Worm (Caenorhabditis elegans) whole organism, L4 larva: ENCODE measurements around the gene rde-12.
A peak's percentile ranks its signal among the peaks of the same experiment; 100 is the strongest.

Experiments
- F10B5.3 ChIP-seq: sonication (generic microtip); optimal IDR thresholded peaks from 2 replicates; lab custom pipeline; 2016; ENCODE audit warnings: mild to moderate bottlenecking, missing genetic modification characterization, missing compliant biosample characterization
- F26F4.8 ChIP-seq: fragments of 200-800 bp; sonication (Bioruptor generic); conservative IDR thresholded peaks from 2 replicates; pipeline ENCODE4 v1.3.6; 2022; ENCODE audit warnings: missing genetic modification characterization, missing compliant biosample characterization
- F49E8.2 ChIP-seq: sonication (generic microtip); optimal IDR thresholded peaks from 2 replicates; lab custom pipeline; 2016; ENCODE audit warnings: missing compliant biosample characterization, mild to moderate bottlenecking, missing genetic modification characterization, borderline replicate concordance
- R02D3.7 ChIP-seq: fragments of 150-350 bp; sonication (generic microtip); optimal IDR thresholded peaks from 3 replicates; lab custom pipeline; 2014; ENCODE audit warnings: missing biosample characterization, missing genetic modification characterization
- Y105C5A.15 ChIP-seq: fragments of 200-800 bp; sonication (Bioruptor generic); IDR thresholded peaks from 2 replicates; pipeline ENCODE4 v1.3.6; 2022; ENCODE audit warnings: missing genetic modification characterization, missing compliant biosample characterization
- Y5F2A.4 ChIP-seq: fragments of 200-800 bp; sonication (Bioruptor generic); optimal IDR thresholded peaks from 2 replicates; lab custom pipeline; 2018; ENCODE audit warnings: mild to moderate bottlenecking, missing genetic modification characterization, missing compliant biosample characterization
- Y75B8A.6 ChIP-seq: fragments of 200-800 bp; sonication (Bioruptor generic); IDR thresholded peaks from 2 replicates; pipeline ENCODE4 v1.3.6; 2022; ENCODE audit warnings: missing genetic modification reagents, missing genetic modification characterization, missing compliant biosample characterization
- aha-1 ChIP-seq: fragments of 150-350 bp; peaks from one replicate; lab custom pipeline; 2014; ENCODE audit warnings: missing biosample characterization, missing genetic modification characterization
- aly-2 ChIP-seq: sonication (generic microtip); optimal IDR thresholded peaks from 2 replicates; lab custom pipeline; 2018; ENCODE audit warnings: missing biosample characterization, missing genetic modification characterization
- arid-1 ChIP-seq: fragments of 200-800 bp; sonication (Bioruptor generic); conservative IDR thresholded peaks from 2 replicates; pipeline ENCODE4 v1.3.6; 2022; ENCODE audit warnings: missing genetic modification reagents, missing genetic modification characterization, missing compliant biosample characterization
- attf-4 ChIP-seq: sonication (generic microtip); optimal IDR thresholded peaks from 3 replicates; lab custom pipeline; 2017; ENCODE audit warnings: missing biosample characterization, missing genetic modification characterization
- ceh-20 ChIP-seq: fragments of 200-800 bp; sonication (Bioruptor generic); IDR thresholded peaks from 2 replicates; pipeline ENCODE4 v1.3.6; 2022; ENCODE audit warnings: missing genetic modification reagents, missing genetic modification characterization, missing compliant biosample characterization
- ceh-82 ChIP-seq: sonication (generic microtip); optimal IDR thresholded peaks from 2 replicates; lab custom pipeline; 2017; ENCODE audit warnings: missing biosample characterization, missing genetic modification characterization
- ces-1 ChIP-seq: fragments of 150-350 bp; sonication (generic microtip); optimal IDR thresholded peaks from 4 replicates; lab custom pipeline; 2014; ENCODE audit warnings: missing biosample characterization, missing genetic modification reagents, missing genetic modification characterization
- daf-19 ChIP-seq: fragments of 200-800 bp; sonication (Bioruptor generic); conservative IDR thresholded peaks from 2 replicates; pipeline ENCODE4 v1.3.6; 2022; ENCODE audit warnings: missing genetic modification characterization, missing compliant biosample characterization
- dmd-6 ChIP-seq: fragments of 200-800 bp; sonication (Bioruptor generic); IDR thresholded peaks from 2 replicates; pipeline ENCODE4 v1.3.6; 2022; ENCODE audit warnings: missing genetic modification reagents, missing genetic modification characterization, missing compliant biosample characterization
- dmd-8 ChIP-seq: fragments of 200-800 bp; sonication (Bioruptor generic); IDR thresholded peaks from 2 replicates; pipeline ENCODE4 v1.3.6; 2022; ENCODE audit warnings: missing genetic modification characterization, missing compliant biosample characterization
- dpl-1 ChIP-seq: fragments of 150-350 bp; optimal IDR thresholded peaks from 2 replicates; lab custom pipeline; 2014; ENCODE audit warnings: missing biosample characterization, missing genetic modification reagents, missing genetic modification characterization
- dve-1 ChIP-seq: sonication (generic microtip); optimal IDR thresholded peaks from 2 replicates; lab custom pipeline; 2017; ENCODE audit warnings: antibody characterized with exemption, mild to moderate bottlenecking, missing genetic modification characterization, missing compliant biosample characterization; ENCODE audit not compliant: insufficient read depth
- egl-43 ChIP-seq: fragments of 200-800 bp; sonication (Bioruptor generic); IDR thresholded peaks from 2 replicates; pipeline ENCODE4 v1.3.6; 2022; ENCODE audit warnings: missing genetic modification reagents, missing genetic modification characterization, missing compliant biosample characterization
- fkh-10 ChIP-seq: fragments of 150-350 bp; optimal IDR thresholded peaks from 2 replicates; lab custom pipeline; 2014; ENCODE audit warnings: missing biosample characterization, missing genetic modification reagents, missing genetic modification characterization
- hif-1 ChIP-seq, 2 experiments: sonication (generic microtip); optimal IDR thresholded peaks; 2 replicates each; lab custom pipeline; 2016 to 2017; ENCODE audit warnings: missing compliant biosample characterization in 2 of 2, missing genetic modification characterization in 2 of 2, missing genetic modification reagents in 2 of 2, missing genotype in 2 of 2, mild to moderate bottlenecking in 1 of 2
- hlh-30 ChIP-seq: sonication (generic microtip); optimal IDR thresholded peaks from 2 replicates; lab custom pipeline; 2017; ENCODE audit warnings: antibody characterized with exemption, mild to moderate bottlenecking, missing genetic modification characterization, missing compliant biosample characterization; ENCODE audit not compliant: insufficient read depth
- lim-7 ChIP-seq: fragments of 200-800 bp; sonication (Bioruptor generic); IDR thresholded peaks from 2 replicates; pipeline ENCODE4 v1.3.6; 2022; ENCODE audit warnings: missing genetic modification characterization, missing compliant biosample characterization
- lin-13 ChIP-seq: fragments of 150-350 bp; optimal IDR thresholded peaks from 2 replicates; lab custom pipeline; 2014; ENCODE audit warnings: missing biosample characterization, missing genetic modification reagents, missing genetic modification characterization
- lin-15B ChIP-seq: fragments of 150-350 bp; sonication (generic microtip); optimal IDR thresholded peaks from 3 replicates; lab custom pipeline; 2014; ENCODE audit warnings: missing biosample characterization, missing genetic modification characterization
- lin-38 ChIP-seq: fragments of 200-800 bp; sonication (Bioruptor generic); IDR thresholded peaks from 2 replicates; pipeline ENCODE4 v1.3.6; 2022; ENCODE audit warnings: missing genetic modification reagents, missing genetic modification characterization, missing compliant biosample characterization
- lin-39 ChIP-seq: fragments of 150-350 bp; optimal IDR thresholded peaks from 2 replicates; lab custom pipeline; 2014; ENCODE audit warnings: missing biosample characterization, missing genetic modification reagents, missing genetic modification characterization
- lsy-2 ChIP-seq, 2 experiments: fragments of 150-350 bp in 1 of 2; sonication (generic microtip) in 1 of 2; optimal IDR thresholded peaks; 2 replicates each; lab custom pipeline; 2014 to 2017; ENCODE audit warnings: missing biosample characterization in 2 of 2, missing genetic modification characterization in 2 of 2
- madf-9 ChIP-seq: fragments of 200-800 bp; sonication (Bioruptor generic); conservative IDR thresholded peaks from 2 replicates; pipeline ENCODE4 v1.3.6; 2022; ENCODE audit warnings: missing genetic modification reagents, missing genetic modification characterization, missing compliant biosample characterization
- mdl-1 ChIP-seq, 2 experiments: fragments of 150-350 bp in 1 of 2; sonication (generic microtip) in 1 of 2; optimal IDR thresholded peaks; 2 replicates each; lab custom pipeline; 2014 to 2017; ENCODE audit warnings: missing biosample characterization in 2 of 2, missing genetic modification characterization in 2 of 2
- mep-1 ChIP-seq: fragments of 150-350 bp; sonication (generic microtip); optimal IDR thresholded peaks from 3 replicates; lab custom pipeline; 2014; ENCODE audit warnings: missing biosample characterization, missing genetic modification characterization
- mes-2 ChIP-seq: sonication (generic microtip); optimal IDR thresholded peaks from 2 replicates; lab custom pipeline; 2016; ENCODE audit warnings: missing genotype, mild to moderate bottlenecking, missing genetic modification characterization, missing compliant biosample characterization; ENCODE audit not compliant: poor library complexity, severe bottlenecking
- mxl-3 ChIP-seq: fragments of 200-800 bp; sonication (Bioruptor generic); optimal IDR thresholded peaks from 2 replicates; lab custom pipeline; 2018; ENCODE audit warnings: mild to moderate bottlenecking, missing genetic modification characterization, missing compliant biosample characterization
- nhr-102 ChIP-seq: sonication (generic microtip); optimal IDR thresholded peaks from 2 replicates; lab custom pipeline; 2016; ENCODE audit warnings: mild to moderate bottlenecking, missing genetic modification characterization, moderate library complexity, missing compliant biosample characterization
- nhr-11 ChIP-seq: fragments of 150-350 bp; optimal IDR thresholded peaks from 2 replicates; lab custom pipeline; 2014; ENCODE audit warnings: missing biosample characterization, missing genetic modification characterization
- nhr-111 ChIP-seq: fragments of 200-800 bp; sonication (Bioruptor generic); optimal IDR thresholded peaks from 2 replicates; lab custom pipeline; 2018; ENCODE audit warnings: mild to moderate bottlenecking, missing genetic modification characterization, missing compliant biosample characterization
- pha-4 ChIP-seq, 2 experiments: fragments of 150-350 bp in 1 of 2; fragments of 200-800 bp in 1 of 2; sonication (Bioruptor generic) in 1 of 2; IDR thresholded peaks in 1 of 2; optimal IDR thresholded peaks in 1 of 2; 2 replicates each; pipeline versions ENCODE4 v1.3.6 to Lab custom; 2014 to 2022; ENCODE audit warnings: missing genetic modification characterization in 2 of 2, missing genetic modification reagents in 2 of 2, missing biosample characterization in 1 of 2, missing compliant biosample characterization in 1 of 2
- php-3 ChIP-seq: fragments of 200-800 bp; sonication (Bioruptor generic); IDR thresholded peaks from 2 replicates; pipeline ENCODE4 v1.3.6; 2022; ENCODE audit warnings: missing genetic modification reagents, missing genetic modification characterization, missing compliant biosample characterization
- pqm-1 ChIP-seq: sonication (generic microtip); optimal IDR thresholded peaks from 2 replicates; lab custom pipeline; 2017; ENCODE audit warnings: missing biosample characterization, missing genetic modification characterization
- saeg-2 ChIP-seq: fragments of 200-800 bp; sonication (Bioruptor generic); IDR thresholded peaks from 2 replicates; pipeline ENCODE4 v1.3.6; 2022; ENCODE audit warnings: missing genetic modification reagents, missing genetic modification characterization, missing compliant biosample characterization
- sdz-12 ChIP-seq: fragments of 200-800 bp; sonication (Bioruptor generic); optimal IDR thresholded peaks from 2 replicates; lab custom pipeline; 2018; ENCODE audit warnings: mild to moderate bottlenecking, missing genetic modification characterization, missing compliant biosample characterization
- snpc-1.2 ChIP-seq: fragments of 200-800 bp; sonication (Bioruptor generic); IDR thresholded peaks from 2 replicates; pipeline ENCODE4 v1.3.6; 2022; ENCODE audit warnings: missing genetic modification reagents, missing genetic modification characterization, missing compliant biosample characterization
- snpc-4 ChIP-seq: fragments of 150-350 bp; optimal IDR thresholded peaks from 2 replicates; lab custom pipeline; 2014; ENCODE audit warnings: missing biosample characterization, missing genetic modification characterization
- spr-1 ChIP-seq: sonication (generic microtip); optimal IDR thresholded peaks from 2 replicates; lab custom pipeline; 2016; ENCODE audit warnings: mild to moderate bottlenecking, missing genetic modification characterization, missing compliant biosample characterization
- spr-3 ChIP-seq: fragments of 200-800 bp; sonication (Bioruptor generic); optimal IDR thresholded peaks from 2 replicates; lab custom pipeline; 2018; ENCODE audit warnings: mild to moderate bottlenecking, missing genetic modification characterization, missing compliant biosample characterization
- tag-97 ChIP-seq: fragments of 200-800 bp; sonication (Bioruptor generic); IDR thresholded peaks from 2 replicates; pipeline ENCODE4 v1.3.6; 2022; ENCODE audit warnings: missing genetic modification characterization, missing compliant biosample characterization
- tra-1 ChIP-seq: fragments of 200-800 bp; sonication (Bioruptor generic); IDR thresholded peaks from 2 replicates; pipeline ENCODE4 v1.3.6; 2022; ENCODE audit warnings: missing genetic modification reagents, missing genetic modification characterization, missing compliant biosample characterization
- unc-39 ChIP-seq: sonication (generic microtip); optimal IDR thresholded peaks from 2 replicates; lab custom pipeline; 2017; ENCODE audit warnings: missing biosample characterization, missing genetic modification characterization
- vab-7 ChIP-seq: fragments of 200-800 bp; sonication (Bioruptor generic); IDR thresholded peaks from 2 replicates; pipeline ENCODE4 v1.3.6; 2022; ENCODE audit warnings: missing genetic modification reagents, missing genetic modification characterization, missing compliant biosample characterization
- ztf-7 ChIP-seq: fragments of 150-350 bp; optimal IDR thresholded peaks from 2 replicates; lab custom pipeline; 2014; ENCODE audit warnings: missing biosample characterization, missing genetic modification characterization

Gene rde-12

ce11 chrV:13658577-13658976 lies 6.6 kb upstream of the rde-12 start (continued):
- TF ChIP-seq aly-2 (tag; lab: Kevin White, UChicago) (no peak), hlh-30 (peak; percentile 99), spr-1 (tag; lab: Kevin White, UChicago) (peak; percentile 30), tra-1 (GFP tag; lab: Robert Waterston, UW) (peak; percentile 99), mdl-1 (tag; optimal IDR thresholded peaks at IDR 0.05; lab: Kevin White, UChicago) (peak; percentile 90 to 98), tag-97 (GFP tag; lab: Robert Waterston, UW) (no peak), nhr-11 (peak; percentile 80), hif-1 (tag; optimal IDR thresholded peaks at IDR 0.05; lab: Kevin White, UChicago) (peak; percentile 67 to 82), lin-38 (GFP tag; lab: Robert Waterston, UW) (peak; percentile 43), ztf-7 (tag; lab: Kevin White, UChicago) (peak; percentile 59), egl-43 (no peak), dpl-1 (GFP tag; lab: Kevin White, UChicago) (peak; percentile 63), fkh-10 (GFP tag; lab: Kevin White, UChicago) (no peak), attf-4 (tag; lab: Kevin White, UChicago) (no peak), pqm-1 (tag; lab: Kevin White, UChicago) (peak; percentile 9), ceh-82 (tag; lab: Kevin White, UChicago) (no peak), lin-39 (tag; lab: Kevin White, UChicago) (no peak), daf-19 (GFP tag; lab: Robert Waterston, UW) (no peak), F49E8.2 (no peak), snpc-4 (no peak), pha-4 (GFP tag; IDR thresholded peaks at IDR 0.05; lab: Robert Waterston, UW) (peak; percentile 68), pha-4 (tag; optimal IDR thresholded peaks at IDR 0.05; lab: Kevin White, UChicago) (no peak), lin-15B (no peak), php-3 (GFP tag; lab: Robert Waterston, UW) (peak; percentile 83), madf-9 (GFP tag; lab: Robert Waterston, UW) (peak; percentile 64), nhr-111 (no peak), arid-1 (GFP tag; lab: Robert Waterston, UW) (no peak), ces-1 (GFP tag; lab: Kevin White, UChicago) (no peak), sdz-12 (GFP tag; lab: Kevin White, UChicago) (peak; percentile 24), vab-7 (GFP tag; lab: Robert Waterston, UW) (peak; percentile 63; the same call in 1 of the 2 replicates), spr-3 (GFP tag; lab: Kevin White, UChicago) (peak; percentile 21), Y5F2A.4 (no peak), mxl-3 (GFP tag; lab: Kevin White, UChicago) (peak; percentile 99), Y75B8A.6 (GFP tag; lab: Robert Waterston, UW) (0 out of 2 replicates have a peak, but pooled peaks have one; percentile 36), saeg-2 (GFP tag; lab: Robert Waterston, UW) (peak; percentile 93), mep-1 (tag; lab: Kevin White, UChicago) (peak; percentile 89), snpc-1.2 (GFP tag; lab: Robert Waterston, UW) (no peak), unc-39 (no peak), dve-1 (tag; lab: Kevin White, UChicago) (peak; percentile 95), ceh-20 (GFP tag; lab: Robert Waterston, UW) (peak; percentile 92), lim-7 (GFP tag; lab: Robert Waterston, UW) (no peak), mes-2 (peak; percentile 62), dmd-8 (no peak), aha-1 (peak; percentile 100), Y105C5A.15 (GFP tag; lab: Robert Waterston, UW) (no peak), R02D3.7 (tag; lab: Kevin White, UChicago) (no peak), dmd-6 (peak; percentile 99), F26F4.8 (GFP tag; lab: Robert Waterston, UW) (no peak), lin-13 (no peak), nhr-102 (tag; lab: Kevin White, UChicago) (peak; percentile 91), F10B5.3 (tag; lab: Kevin White, UChicago) (no peak), lsy-2 (tag; optimal IDR thresholded peaks at IDR 0.05; lab: Kevin White, UChicago) (peak; percentile 64 to 84)
